Fruit fly (Drosophila melanogaster) whole organism, embryonic: ENCODE data around the gene Mis12.

Source experiments
- CG10431 ChIP-seq: fragments of 200-800 bp; sonication (Bioruptor generic); optimal IDR thresholded peaks from 3 replicates; lab custom pipeline; 2018; ENCODE audit warnings: missing biosample characterization, mild to moderate bottlenecking, missing genetic modification characterization
- CG11695 ChIP-seq: fragments of 200-800 bp; sonication (Bioruptor generic); IDR thresholded peaks from 3 replicates; pipeline ENCODE4 v1.3.6; 2022; ENCODE audit warnings: missing biosample characterization, missing genetic modification characterization
- CG12155 ChIP-seq: fragments of 200-800 bp; sonication (Bioruptor generic); optimal IDR thresholded peaks from 3 replicates; lab custom pipeline; 2016; ENCODE audit warnings: missing biosample characterization, missing genetic modification characterization
- CG13296 ChIP-seq: fragments of 200-800 bp; sonication (Bioruptor generic); optimal IDR thresholded peaks from 3 replicates; lab custom pipeline; 2018; ENCODE audit warnings: missing biosample characterization, mild to moderate bottlenecking, missing genetic modification characterization
- CG13424 ChIP-seq: fragments of 200-800 bp; sonication (Bioruptor generic); optimal IDR thresholded peaks from 2 replicates; lab custom pipeline; 2019; ENCODE audit warnings: missing biosample characterization, mild to moderate bottlenecking, missing genetic modification characterization, moderate library complexity
- CG14710 ChIP-seq: fragments of 200-800 bp; sonication (Bioruptor generic); optimal IDR thresholded peaks from 3 replicates; lab custom pipeline; 2019; ENCODE audit warnings: missing biosample characterization, mild to moderate bottlenecking, missing genetic modification characterization, moderate library complexity
- CG15479 ChIP-seq: fragments of 200-800 bp; sonication (Bioruptor generic); optimal IDR thresholded peaks from 3 replicates; lab custom pipeline; 2019; ENCODE audit warnings: missing biosample characterization, mild to moderate bottlenecking, missing genetic modification characterization, moderate library complexity
- CG15601 ChIP-seq: fragments of 200-800 bp; sonication (Bioruptor generic); optimal IDR thresholded peaks from 3 replicates; lab custom pipeline; 2019; ENCODE audit warnings: missing biosample characterization, mild to moderate bottlenecking, missing genetic modification characterization, moderate library complexity
- CG1647 ChIP-seq: fragments of 200-800 bp; sonication (Bioruptor generic); optimal IDR thresholded peaks from 3 replicates; lab custom pipeline; 2016; ENCODE audit warnings: missing biosample characterization, missing genetic modification characterization
- CG16863 ChIP-seq: fragments of 200-800 bp; sonication (Bioruptor generic); optimal IDR thresholded peaks from 3 replicates; lab custom pipeline; 2016; ENCODE audit warnings: missing biosample characterization, missing genetic modification characterization
- CG33557 ChIP-seq: fragments of 200-800 bp; sonication (Bioruptor generic); optimal IDR thresholded peaks from 2 replicates; lab custom pipeline; 2019; ENCODE audit warnings: missing biosample characterization, mild to moderate bottlenecking, missing genetic modification characterization, moderate library complexity
- CG34422 ChIP-seq: fragments of 200-800 bp; sonication (Bioruptor generic); IDR thresholded peaks from 3 replicates; pipeline ENCODE4 v1.3.6; 2022; ENCODE audit warnings: missing biosample characterization, missing genetic modification characterization
- CG4820 ChIP-seq: fragments of 200-800 bp; sonication (Bioruptor generic); optimal IDR thresholded peaks from 3 replicates; lab custom pipeline; 2016; ENCODE audit warnings: missing biosample characterization, missing genetic modification characterization
- CG7556 ChIP-seq: fragments of 200-800 bp; sonication (Bioruptor generic); optimal IDR thresholded peaks from 2 replicates; lab custom pipeline; 2017; ENCODE audit warnings: missing biosample characterization, mild to moderate bottlenecking, missing genetic modification characterization
- CG7987 ChIP-seq: fragments of 200-800 bp; sonication (Bioruptor generic); optimal IDR thresholded peaks from 2 replicates; lab custom pipeline; 2018; ENCODE audit warnings: missing biosample characterization, mild to moderate bottlenecking, missing genetic modification characterization, moderate library complexity
- CG8478 ChIP-seq: fragments of >200 bp; optimal IDR thresholded peaks from 2 replicates; lab custom pipeline; 2018
- CG8924 ChIP-seq: fragments of 200-800 bp; optimal IDR thresholded peaks from 3 replicates; lab custom pipeline; 2019; ENCODE audit warnings: missing biosample characterization, mild to moderate bottlenecking, missing genetic modification characterization, moderate library complexity
- CG9215 ChIP-seq: fragments of 200-800 bp; sonication (Bioruptor generic); IDR thresholded peaks from 2 replicates; pipeline ENCODE4 v1.3.6; 2022; ENCODE audit warnings: missing biosample characterization, missing genetic modification characterization
- CG9797 ChIP-seq: fragments of 200-800 bp; sonication (Bioruptor generic); optimal IDR thresholded peaks from 3 replicates; lab custom pipeline; 2018; ENCODE audit warnings: missing biosample characterization, mild to moderate bottlenecking, missing genetic modification characterization
- CG9817 ChIP-seq: fragments of 200-800 bp; sonication (Bioruptor generic); optimal IDR thresholded peaks from 2 replicates; lab custom pipeline; 2018; ENCODE audit warnings: missing biosample characterization, mild to moderate bottlenecking, missing genetic modification characterization, moderate library complexity
- CG9876 ChIP-seq: fragments of 200-800 bp; sonication (Bioruptor generic); optimal IDR thresholded peaks from 2 replicates; lab custom pipeline; 2016; ENCODE audit warnings: missing biosample characterization, missing genetic modification characterization
- CG9932 ChIP-seq: fragments of 200-800 bp; sonication (Bioruptor generic); IDR thresholded peaks from 2 replicates; pipeline ENCODE4 v1.3.6; 2022; ENCODE audit warnings: missing biosample characterization, missing genetic modification characterization
- CTCF ChIP-seq: fragments of 200-800 bp; sonication (Bioruptor generic); optimal IDR thresholded peaks from 2 replicates; lab custom pipeline; 2017; ENCODE audit warnings: missing biosample characterization, mild to moderate bottlenecking, missing genetic modification characterization, moderate library complexity
- D ChIP-seq, 2 experiments: fragments of 200-800 bp in 1 of 2; fragments of >200 bp in 1 of 2; sonication (Bioruptor generic) in 1 of 2; optimal IDR thresholded peaks; 2 replicates in 1 of 2; 3 replicates in 1 of 2; lab custom pipeline; 2017; ENCODE audit warnings: mild to moderate bottlenecking in 1 of 2, missing biosample characterization in 1 of 2, missing genetic modification characterization in 1 of 2, missing genetic modification reagents in 1 of 2
- H2.0 ChIP-seq: fragments of 200-800 bp; sonication (Bioruptor generic); IDR thresholded peaks from 2 replicates; pipeline ENCODE4 v1.3.6; 2022; ENCODE audit warnings: missing biosample characterization, missing genetic modification characterization
- Hand ChIP-seq: fragments of 200-800 bp; sonication (Bioruptor generic); optimal IDR thresholded peaks from 2 replicates; lab custom pipeline; 2017; ENCODE audit warnings: mild to moderate bottlenecking, missing biosample characterization, missing genetic modification reagents, missing genetic modification characterization
- Lim3 ChIP-seq: fragments of 200-800 bp; sonication (Bioruptor generic); IDR thresholded peaks from 2 replicates; pipeline ENCODE4 v1.3.6; 2022; ENCODE audit warnings: missing biosample characterization, missing genetic modification characterization
- MBD-R2 ChIP-seq: fragments of 200-800 bp; sonication (Bioruptor generic); IDR thresholded peaks from 2 replicates; pipeline ENCODE4 v1.3.6; 2022; ENCODE audit warnings: missing biosample characterization, missing genetic modification characterization
- PHDP ChIP-seq: fragments of 200-800 bp; sonication (Bioruptor generic); optimal IDR thresholded peaks from 3 replicates; lab custom pipeline; 2018; ENCODE audit warnings: missing biosample characterization, mild to moderate bottlenecking, missing genetic modification characterization, moderate library complexity
- amos ChIP-seq: fragments of 200-800 bp; sonication (Bioruptor generic); IDR thresholded peaks from 2 replicates; pipeline ENCODE4 v1.3.6; 2022; ENCODE audit warnings: missing biosample characterization, missing genetic modification characterization; ENCODE audit not compliant: partially characterized antibody
- ash1 ChIP-seq: fragments of 200-800 bp; sonication (Bioruptor generic); optimal IDR thresholded peaks from 2 replicates; lab custom pipeline; 2018; ENCODE audit warnings: missing biosample characterization, mild to moderate bottlenecking, missing genetic modification characterization
- bcd ChIP-seq: fragments of 200-800 bp; sonication (Bioruptor generic); optimal IDR thresholded peaks from 2 replicates; lab custom pipeline; 2017; ENCODE audit warnings: missing biosample characterization, mild to moderate bottlenecking, missing genetic modification characterization
- cas ChIP-seq: fragments of 200-800 bp; sonication (Bioruptor generic); IDR thresholded peaks from 2 replicates; pipeline ENCODE4 v1.3.6; 2022; ENCODE audit warnings: missing biosample characterization, missing genetic modification characterization
- cg ChIP-seq: fragments of 200-800 bp; sonication (Bioruptor generic); optimal IDR thresholded peaks from 3 replicates; lab custom pipeline; 2019; ENCODE audit warnings: missing biosample characterization, mild to moderate bottlenecking, missing genetic modification characterization, moderate library complexity
- ci ChIP-seq: fragments of 200-800 bp; sonication (Bioruptor generic); IDR thresholded peaks from 3 replicates; pipeline ENCODE4 v1.3.6; 2022; ENCODE audit warnings: missing biosample characterization, missing genetic modification characterization
- da ChIP-seq: fragments of 200-800 bp; sonication (Bioruptor generic); optimal IDR thresholded peaks from 2 replicates; lab custom pipeline; 2016; ENCODE audit warnings: missing biosample characterization, missing genetic modification characterization
- fd64A ChIP-seq: fragments of 200-800 bp; sonication (Bioruptor generic); optimal IDR thresholded peaks from 3 replicates; lab custom pipeline; 2018; ENCODE audit warnings: missing biosample characterization, mild to moderate bottlenecking, missing genetic modification characterization
- hb ChIP-seq: fragments of 200-800 bp; sonication (Bioruptor generic); IDR thresholded peaks from 3 replicates; pipeline ENCODE4 v1.3.6; 2022; ENCODE audit warnings: missing biosample characterization, missing genetic modification characterization; ENCODE audit not compliant: partially characterized antibody
- kay ChIP-seq: fragments of 200-800 bp; sonication (Bioruptor generic); optimal IDR thresholded peaks from 2 replicates; lab custom pipeline; 2016; ENCODE audit warnings: missing biosample characterization, missing genetic modification characterization
- mam ChIP-seq: fragments of 200-800 bp; sonication (Bioruptor generic); optimal IDR thresholded peaks from 3 replicates; lab custom pipeline; 2016; ENCODE audit warnings: missing biosample characterization, missing genetic modification characterization
- pho ChIP-seq: fragments of 200-800 bp; sonication (Bioruptor generic); optimal IDR thresholded peaks from 2 replicates; lab custom pipeline; 2016; ENCODE audit warnings: missing biosample characterization, missing genetic modification characterization
- pita ChIP-seq: fragments of 200-800 bp; sonication (Bioruptor generic); optimal IDR thresholded peaks from 2 replicates; lab custom pipeline; 2017; ENCODE audit warnings: missing biosample characterization, mild to moderate bottlenecking, missing genetic modification characterization
- pzg ChIP-seq: fragments of 200-800 bp; sonication (Bioruptor generic); optimal IDR thresholded peaks from 3 replicates; lab custom pipeline; 2018; ENCODE audit warnings: missing biosample characterization, mild to moderate bottlenecking, missing genetic modification characterization, moderate library complexity
- run ChIP-seq: fragments of 200-800 bp; sonication (Bioruptor generic); optimal IDR thresholded peaks from 3 replicates; lab custom pipeline; 2018; ENCODE audit warnings: missing biosample characterization, mild to moderate bottlenecking, missing genetic modification characterization
- salm ChIP-seq: fragments of 200-800 bp; sonication (Bioruptor generic); optimal IDR thresholded peaks from 2 replicates; lab custom pipeline; 2018; ENCODE audit warnings: missing biosample characterization, mild to moderate bottlenecking, missing genetic modification characterization
- slp2 ChIP-seq: fragments of 200-800 bp; sonication (Bioruptor generic); optimal IDR thresholded peaks from 2 replicates; lab custom pipeline; 2016; ENCODE audit warnings: missing biosample characterization, missing genetic modification characterization
- stc ChIP-seq: fragments of 200-800 bp; sonication (Bioruptor generic); IDR thresholded peaks from 2 replicates; pipeline ENCODE4 v1.3.6; 2022; ENCODE audit warnings: missing biosample characterization, missing genetic modification characterization
- tx ChIP-seq: fragments of 200-800 bp; sonication (Bioruptor generic); optimal IDR thresholded peaks from 2 replicates; lab custom pipeline; 2016; ENCODE audit warnings: missing biosample characterization, missing genetic modification characterization
- yki ChIP-seq: fragments of >200 bp; optimal IDR thresholded peaks from 3 replicates; lab custom pipeline; 2018
- zfh2 ChIP-seq: fragments of 200-800 bp; sonication (Bioruptor generic); optimal IDR thresholded peaks from 2 replicates; lab custom pipeline; 2016; ENCODE audit warnings: missing biosample characterization, missing genetic modification characterization

Gene Mis12

dm6 chr3L:6979387-6980249 is 10.8 kb upstream of the Mis12 start, which contains the start of gene Galphai (continued):
- TF ChIP-seq CG15601 (tag; lab: Kevin White, UChicago) (peak; percentile 62), CG9932 (GFP tag; lab: Robert Waterston, UW) (peak; percentile 66), pho (peak; percentile 46), cas (0 out of 2 replicates have a peak, but pooled peaks have one; percentile 12), kay (GFP tag; lab: Kevin White, UChicago) (peak; percentile 100), CG9817 (tag; lab: Kevin White, UChicago) (peak; percentile 28), CG33557 (GFP tag; lab: Kevin White, UChicago) (peak; percentile 4), CG13424 (tag; lab: Kevin White, UChicago) (peak; percentile 18), CG7556 (no peak), Hand (GFP tag; lab: Kevin White, UChicago) (peak; percentile 12), ash1 (GFP tag; lab: Kevin White, UChicago) (peak; percentile 24), CG9215 (GFP tag; lab: Robert Waterston, UW) (no peak), yki (lab: Kevin White, UChicago) (peak; percentile 42), tx (GFP tag; lab: Kevin White, UChicago) (no peak), stc (GFP tag; lab: Robert Waterston, UW) (no peak), H2.0 (GFP tag; lab: Robert Waterston, UW) (no peak), da (GFP tag; lab: Kevin White, UChicago) (no peak), fd64A (no peak), CG9797 (GFP tag; lab: Kevin White, UChicago) (peak; percentile 100), D (optimal IDR thresholded peaks at IDR 0.05; lab: Kevin White, UChicago) (peak; percentile 53), D (GFP tag; optimal IDR thresholded peaks at IDR 0.05; lab: Kevin White, UChicago) (no peak), MBD-R2 (GFP tag; lab: Robert Waterston, UW) (peak; percentile 63), ci (peak; percentile 77; the same call in 2 of the 3 replicates), CG14710 (tag; lab: Kevin White, UChicago) (peak; percentile 87), bcd (GFP tag; lab: Kevin White, UChicago) (peak; percentile 1), CG10431 (GFP tag; lab: Kevin White, UChicago) (peak; percentile 61), hb (GFP tag; lab: Robert Waterston, UW) (no peak), Lim3 (no peak), salm (tag; lab: Kevin White, UChicago) (no peak), pita (peak; percentile 98), run (tag; lab: Kevin White, UChicago) (peak; percentile 51), pzg (GFP tag; lab: Kevin White, UChicago) (peak; percentile 100), CG7987 (GFP tag; lab: Kevin White, UChicago) (peak; percentile 36), CG4820 (GFP tag; lab: Kevin White, UChicago) (peak; percentile 11), slp2 (no peak), zfh2 (GFP tag; lab: Kevin White, UChicago) (peak; percentile 58), PHDP (peak; percentile 37), mam (GFP tag; lab: Kevin White, UChicago) (peak; percentile 31), CG13296 (GFP tag; lab: Kevin White, UChicago) (peak; percentile 7), CTCF (GFP tag; lab: Kevin White, UChicago) (peak; percentile 65), CG1647 (GFP tag; lab: Kevin White, UChicago) (peak; percentile 19), amos (GFP tag; lab: Robert Waterston, UW) (peak; percentile 66), CG16863 (GFP tag; lab: Kevin White, UChicago) (peak; percentile 13), CG11695 (GFP tag; lab: Robert Waterston, UW) (no peak), CG34422 (peak; percentile 28; the same call in 1 of the 3 replicates), CG15479 (GFP tag; lab: Kevin White, UChicago) (peak; percentile 96), CG8478 (peak; percentile 79), CG8924 (tag; lab: Kevin White, UChicago) (peak; percentile 42), CG12155 (GFP tag; lab: Kevin White, UChicago) (peak; percentile 27), CG9876 (peak; percentile 70), cg (GFP tag; lab: Kevin White, UChicago) (peak; percentile 88)
